Worm (Caenorhabditis elegans) whole organism, L4/young adult: ENCODE data around the gene C02B8.1.

Source experiments
- dao-5 ChIP-seq: sonication (generic microtip); optimal IDR thresholded peaks from 2 replicates; lab custom pipeline; 2016; ENCODE audit warnings: missing genotype, missing genetic modification characterization, moderate library complexity, missing compliant biosample characterization
- him-1 ChIP-seq: sonication (generic microtip); optimal IDR thresholded peaks from 2 replicates; lab custom pipeline; 2016; ENCODE audit warnings: missing genotype, missing genetic modification reagents, missing genetic modification characterization, missing compliant biosample characterization

- no peak for TF ChIP-seq dao-5
- TF ChIP-seq him-1, result no peak
Observed at ce11 chrX:8109531-8109930, 38.0 kb upstream of the C02B8.1 start.
